Fruit fly (Drosophila melanogaster) S2 (cell line): ENCODE data around the gene CG16903.
A peak's percentile ranks its signal among the peaks of the same experiment; 100 is the strongest.

ENCODE experiments used
- CG8478 ChIP-seq: fragments of >200 bp; optimal IDR thresholded peaks from 2 replicates; lab custom pipeline; 2018
- CTCF ChIP-seq, 2 experiments: fragments of >200 bp; optimal IDR thresholded peaks; 2 replicates each; lab custom pipeline; 2018

CG16903 gene

dm6 chrX:2069787-2070707, 10.2 kb downstream of the CG16903 start:
- TF ChIP-seq CG8478 (lab: Kevin White, UChicago) = no peak
- no peak for TF ChIP-seq CTCF (optimal IDR thresholded peaks at IDR 0.05; lab: Kevin White, UChicago)

- TF ChIP-seq CG8478 (lab: Kevin White, UChicago) (no peak), CTCF (optimal IDR thresholded peaks at IDR 0.05; lab: Kevin White, UChicago) (no peak)
These were observed 11.9 kb downstream of the CG16903 start, which contains the start of gene CG4194 for dm6 chrX:2068292-2068691. Gene CG4194 (plus strand): TSS chrX:2068592.

- TF ChIP-seq CG8478 (lab: Kevin White, UChicago) (no peak), CTCF (optimal IDR thresholded peaks at IDR 0.05; lab: Kevin White, UChicago) (no peak)
These were observed 13.9 kb downstream of the CG16903 start, which contains the start of gene CG14054 for dm6 chrX:2066259-2066658. Gene CG14054 (minus strand): TSS chrX:2066359.

dm6 chrX:2065073-2065472, 15.1 kb downstream of the CG16903 start, which contains the start of gene CG4281:
Gene CG4281 (minus strand): TSS chrX:2065142.
- no peak for TF ChIP-seq CG8478 (lab: Kevin White, UChicago)
- TF ChIP-seq CTCF (optimal IDR thresholded peaks at IDR 0.05; lab: Kevin White, UChicago) = no peak

dm6 chrX:2061849-2062248, 18.4 kb downstream of the CG16903 start, which contains the start of gene Sik2:
Gene Sik2 (minus strand): TSS chrX:2061915.
- TF ChIP-seq CTCF (optimal IDR thresholded peaks at IDR 0.05; lab: Kevin White, UChicago) (no peak), CG8478 (lab: Kevin White, UChicago) (no peak)

- TF ChIP-seq CTCF (optimal IDR thresholded peaks at IDR 0.05; lab: Kevin White, UChicago) (no peak), CG8478 (lab: Kevin White, UChicago) (no peak)
These were observed 19.1 kb downstream of the CG16903 start for dm6 chrX:2061119-2061518.

- no peak for TF ChIP-seq CG8478 (lab: Kevin White, UChicago)
- TF ChIP-seq CTCF (optimal IDR thresholded peaks at IDR 0.05; lab: Kevin White, UChicago) = no peak
These were observed 29.9 kb downstream of the CG16903 start, which contains the start of gene moody for dm6 chrX:2050070-2050899. Gene moody (minus strand): TSS chrX:2050120.

- no peak for TF ChIP-seq CG8478 (lab: Kevin White, UChicago)
- no peak for TF ChIP-seq CTCF (optimal IDR thresholded peaks at IDR 0.05; lab: Kevin White, UChicago)
These were observed 31.2 kb downstream of the CG16903 start for dm6 chrX:2048778-2049686.

- TF ChIP-seq CTCF (optimal IDR thresholded peaks at IDR 0.05; lab: Kevin White, UChicago) (no peak), CG8478 (lab: Kevin White, UChicago) (no peak)
These were observed 36.4 kb downstream of the CG16903 start, which contains the start of gene CG4325 for dm6 chrX:2043660-2044397. Gene CG4325 (minus strand): TSS chrX:2043818.

dm6 chrX:2041981-2042847, 38.0 kb downstream of the CG16903 start, which contains the start of the genes Actn and usp:
Gene Actn (minus strand): TSS chrX:2042311.
Gene usp (minus strand): TSS chrX:2042311.
- no peak for TF ChIP-seq CTCF (optimal IDR thresholded peaks at IDR 0.05; lab: Kevin White, UChicago)
- TF ChIP-seq CG8478 (lab: Kevin White, UChicago) = no peak

- TF ChIP-seq CG8478 (lab: Kevin White, UChicago) (no peak), CTCF (optimal IDR thresholded peaks at IDR 0.05; lab: Kevin White, UChicago) (peak in 1 of 2 experiments; percentile 26)
These were observed 38.8 kb downstream of the CG16903 start, which contains the start of gene CG4313 for dm6 chrX:2041312-2041918. Gene CG4313 (plus strand): TSS chrX:2041868.
